Worm (Caenorhabditis elegans): ENCODE results near the gene F08D12.4.

- peak; percentile 99 for TF ChIP-seq ceh-39 (tag; optimal IDR thresholded peaks at IDR 0.05)
- no peak for TF ChIP-seq pha-4 (tag; optimal IDR thresholded peaks at IDR 0.05)
- no peak for TF ChIP-seq nhr-76 (tag; optimal IDR thresholded peaks at IDR 0.05)
- no peak for TF ChIP-seq mab-5 (tag; optimal IDR thresholded peaks at IDR 0.05)
- no peak for TF ChIP-seq nhr-237 (tag; optimal IDR thresholded peaks at IDR 0.05)
- TF ChIP-seq lin-13 (tag; optimal IDR thresholded peaks at IDR 0.05) = no peak
- no peak for TF ChIP-seq M03D4.4 (tag; optimal IDR thresholded peaks at IDR 0.05)
- TF ChIP-seq unc-39 (tag; optimal IDR thresholded peaks at IDR 0.05) = no peak
- no peak for TF ChIP-seq ztf-11 (tag; optimal IDR thresholded peaks at IDR 0.05)
Observed at ce11 chrII:2758476-2758875, 19.5 kb upstream of the F08D12.4 start, which contains the start of gene fbxb-107.

Data from whole organism, mixed stage, embryonic.